Worm (Caenorhabditis elegans) whole organism, mixed stage, embryonic: ENCODE measurements around the gene C50C3.1.
A peak's percentile ranks its signal among the peaks of the same experiment; 100 is the strongest.

Experiments
- M03D4.4 ChIP-seq: sonication (generic microtip); optimal IDR thresholded peaks from 2 replicates; lab custom pipeline; 2017; ENCODE audit warnings: mild to moderate bottlenecking, missing genetic modification characterization, missing compliant biosample characterization
- bed-3 ChIP-seq: fragments of 200-800 bp; sonication (Bioruptor generic); optimal IDR thresholded peaks from 3 replicates; lab custom pipeline; 2018; ENCODE audit warnings: mild to moderate bottlenecking, missing genetic modification characterization, moderate library complexity, missing compliant biosample characterization
- blmp-1 ChIP-seq: fragments of 150-350 bp; optimal IDR thresholded peaks from 2 replicates; lab custom pipeline; 2014; ENCODE audit warnings: missing biosample characterization, missing genetic modification characterization
- ceh-43 ChIP-seq: fragments of 200-800 bp; sonication (Bioruptor generic); optimal IDR thresholded peaks from 2 replicates; lab custom pipeline; 2018; ENCODE audit warnings: mild to moderate bottlenecking, missing genetic modification characterization, moderate library complexity, missing compliant biosample characterization
- ces-1 ChIP-seq: fragments of 150-350 bp; optimal IDR thresholded peaks from 2 replicates; lab custom pipeline; 2014; ENCODE audit warnings: missing biosample characterization, missing genetic modification reagents, missing genetic modification characterization
- cnd-1 ChIP-seq: fragments of 200-800 bp; sonication (Bioruptor generic); optimal IDR thresholded peaks from 2 replicates; lab custom pipeline; 2018; ENCODE audit warnings: mild to moderate bottlenecking, missing genetic modification characterization, missing compliant biosample characterization
- drap-1 ChIP-seq: fragments of 200-800 bp; sonication (Bioruptor generic); optimal IDR thresholded peaks from 3 replicates; lab custom pipeline; 2018; ENCODE audit warnings: mild to moderate bottlenecking, missing genetic modification characterization, missing compliant biosample characterization
- elt-1 ChIP-seq: sonication (generic microtip); optimal IDR thresholded peaks from 2 replicates; lab custom pipeline; 2017; ENCODE audit warnings: missing genetic modification characterization, mild to moderate bottlenecking, missing compliant biosample characterization, antibody characterized with exemption, moderate library complexity, borderline replicate concordance; ENCODE audit not compliant: insufficient read depth
- elt-3 ChIP-seq: fragments of 150-350 bp; optimal IDR thresholded peaks from 2 replicates; lab custom pipeline; 2014; ENCODE audit warnings: missing biosample characterization, missing genetic modification characterization
- flh-1 ChIP-seq: fragments of 200-800 bp; sonication (Bioruptor generic); optimal IDR thresholded peaks from 2 replicates; lab custom pipeline; 2018; ENCODE audit warnings: mild to moderate bottlenecking, missing genetic modification characterization, moderate library complexity, missing compliant biosample characterization
- hlh-1 ChIP-seq: fragments of 150-350 bp; optimal IDR thresholded peaks from 2 replicates; lab custom pipeline; 2014; ENCODE audit warnings: missing biosample characterization, missing genetic modification reagents, missing genetic modification characterization
- lin-32 ChIP-seq: fragments of 200-800 bp; sonication (Bioruptor generic); optimal IDR thresholded peaks from 2 replicates; lab custom pipeline; 2018; ENCODE audit warnings: mild to moderate bottlenecking, missing genetic modification characterization, missing compliant biosample characterization
- lsy-2 ChIP-seq: fragments of 150-350 bp; optimal IDR thresholded peaks from 2 replicates; lab custom pipeline; 2014; ENCODE audit warnings: missing biosample characterization, missing genetic modification characterization
- mab-5 ChIP-seq: fragments of 150-350 bp; optimal IDR thresholded peaks from 2 replicates; lab custom pipeline; 2014; ENCODE audit warnings: missing biosample characterization, missing genetic modification characterization
- mep-1 ChIP-seq: fragments of 150-350 bp; optimal IDR thresholded peaks from 2 replicates; lab custom pipeline; 2017; ENCODE audit warnings: missing biosample characterization, missing genetic modification reagents, missing genetic modification characterization, inconsistent platforms
- mls-2 ChIP-seq: sonication (generic microtip); optimal IDR thresholded peaks from 2 replicates; lab custom pipeline; 2016; ENCODE audit warnings: mild to moderate bottlenecking, missing genetic modification characterization, moderate library complexity, missing compliant biosample characterization
- nhr-12 ChIP-seq: fragments of 150-350 bp; optimal IDR thresholded peaks from 2 replicates; lab custom pipeline; 2014; ENCODE audit warnings: missing biosample characterization, missing genetic modification characterization
- nhr-2 ChIP-seq: fragments of 150-350 bp; optimal IDR thresholded peaks from 2 replicates; lab custom pipeline; 2014; ENCODE audit warnings: missing biosample characterization, missing genetic modification characterization
- nhr-28 ChIP-seq: fragments of 150-350 bp; optimal IDR thresholded peaks from 2 replicates; lab custom pipeline; 2014; ENCODE audit warnings: missing biosample characterization, missing genetic modification characterization
- nhr-76 ChIP-seq: sonication (generic microtip); optimal IDR thresholded peaks from 2 replicates; lab custom pipeline; 2017; ENCODE audit warnings: missing biosample characterization, missing genetic modification characterization
- pha-4 ChIP-seq: fragments of 150-350 bp; optimal IDR thresholded peaks from 2 replicates; lab custom pipeline; 2018; ENCODE audit warnings: missing biosample characterization, missing genetic modification reagents, missing genetic modification characterization
- sem-2 ChIP-seq: fragments of 200-800 bp; sonication (Bioruptor generic); optimal IDR thresholded peaks from 2 replicates; lab custom pipeline; 2018; ENCODE audit warnings: mild to moderate bottlenecking, missing genetic modification characterization, missing compliant biosample characterization
- sptf-1 ChIP-seq: sonication (generic microtip); optimal IDR thresholded peaks from 2 replicates; lab custom pipeline; 2017; ENCODE audit warnings: mild to moderate bottlenecking, missing genetic modification characterization, moderate library complexity, missing compliant biosample characterization
- tbx-8 ChIP-seq: fragments of 200-800 bp; sonication (Bioruptor generic); optimal IDR thresholded peaks from 2 replicates; lab custom pipeline; 2018; ENCODE audit warnings: mild to moderate bottlenecking, missing genetic modification characterization, moderate library complexity, missing compliant biosample characterization
- unc-120 ChIP-seq: sonication (generic microtip); optimal IDR thresholded peaks from 2 replicates; lab custom pipeline; 2017; ENCODE audit warnings: missing genetic modification characterization, missing compliant biosample characterization; ENCODE audit not compliant: poor library complexity, severe bottlenecking
- unc-39 ChIP-seq: fragments of 150-350 bp; optimal IDR thresholded peaks from 2 replicates; lab custom pipeline; 2014; ENCODE audit warnings: missing biosample characterization, missing genetic modification characterization
- unc-62 ChIP-seq: fragments of 150-350 bp; optimal IDR thresholded peaks from 2 replicates; lab custom pipeline; 2014; ENCODE audit warnings: missing biosample characterization, missing genetic modification reagents, missing genetic modification characterization
- zip-8 ChIP-seq: fragments of 150-350 bp; optimal IDR thresholded peaks from 2 replicates; lab custom pipeline; 2014; ENCODE audit warnings: missing biosample characterization, missing genetic modification characterization
- ztf-11 ChIP-seq: fragments of 150-350 bp; optimal IDR thresholded peaks from 2 replicates; lab custom pipeline; 2014; ENCODE audit warnings: missing biosample characterization, missing genetic modification characterization

C50C3.1 gene

ce11 chrIII:8164771-8165170 is 27.0 kb upstream of the C50C3.1 start:
- no peak for TF ChIP-seq nhr-12
- no peak for TF ChIP-seq unc-120 (tag; lab: Kevin White, UChicago)
- no peak for TF ChIP-seq nhr-28
- TF ChIP-seq sem-2 (GFP tag; lab: Kevin White, UChicago) = no peak
- no peak for TF ChIP-seq blmp-1
- no peak for TF ChIP-seq cnd-1 (tag; lab: Kevin White, UChicago)
- TF ChIP-seq nhr-76 = no peak
- no peak for TF ChIP-seq lsy-2
- TF ChIP-seq mep-1 (tag; lab: Kevin White, UChicago) = no peak
- TF ChIP-seq zip-8 (tag; lab: Kevin White, UChicago) = no peak
- no peak for TF ChIP-seq elt-3
- TF ChIP-seq pha-4 (tag; lab: Kevin White, UChicago) = no peak
- no peak for TF ChIP-seq unc-39 (tag; lab: Kevin White, UChicago)
- TF ChIP-seq elt-1 (tag; lab: Kevin White, UChicago) = no peak
- TF ChIP-seq nhr-2 = no peak
- TF ChIP-seq ztf-11 = no peak
- no peak for TF ChIP-seq flh-1

DNA sequence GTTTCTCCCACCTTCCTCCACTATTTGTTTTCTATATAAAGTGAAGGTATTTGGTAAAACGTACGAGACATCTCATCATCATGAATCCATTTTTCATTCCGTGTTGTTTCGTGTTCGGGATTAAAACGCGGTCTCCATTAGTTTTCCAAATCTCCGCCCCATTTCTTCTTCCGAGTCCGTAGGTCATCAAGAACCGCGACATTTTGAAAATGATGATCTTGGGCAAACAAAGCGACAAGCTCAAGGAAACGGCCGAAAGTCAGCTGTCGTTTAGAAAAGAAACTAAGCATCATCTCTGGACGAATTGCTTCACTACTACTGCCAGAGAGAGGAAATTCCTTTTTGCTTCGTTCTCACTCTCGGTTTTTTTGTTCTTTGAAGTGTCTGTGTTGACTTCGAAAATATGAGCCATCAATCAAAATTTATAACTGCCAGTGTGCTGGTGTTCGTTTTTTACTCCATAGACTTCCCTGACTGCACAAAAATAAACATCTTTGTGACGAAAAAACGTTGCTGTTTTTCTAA is 19.1 kb upstream of the C50C3.1 start:
- peak; percentile 50 for TF ChIP-seq hlh-1 (tag; lab: Kevin White, UChicago)
- no peak for TF ChIP-seq tbx-8
- no peak for TF ChIP-seq lsy-2
- no peak for TF ChIP-seq drap-1 (GFP tag; lab: Kevin White, UChicago)
- TF ChIP-seq nhr-76 = no peak
- no peak for TF ChIP-seq flh-1
- no peak for TF ChIP-seq unc-39 (tag; lab: Kevin White, UChicago)
- no peak for TF ChIP-seq nhr-2

DNA sequence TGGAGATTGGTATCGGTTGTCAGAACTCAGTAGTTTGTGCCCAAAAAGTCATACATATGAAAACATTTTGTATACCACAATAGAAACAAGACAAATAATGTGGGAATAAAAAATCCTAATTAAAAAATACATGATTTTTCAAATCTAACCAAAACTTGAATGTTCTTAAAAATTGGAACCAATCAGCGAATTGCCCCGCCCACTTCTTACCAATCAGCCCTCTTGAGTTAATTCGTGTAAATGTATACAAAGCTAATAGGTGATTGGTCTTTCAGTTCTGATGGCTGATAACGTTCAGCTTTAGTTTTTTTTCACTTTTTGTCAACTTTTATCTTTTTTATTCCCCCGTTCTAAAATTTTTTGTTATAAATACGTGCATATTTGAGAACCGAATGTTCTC is 16.5 kb upstream of the C50C3.1 start:
- TF ChIP-seq nhr-28 = no peak
- no peak for TF ChIP-seq lin-32 (GFP tag; lab: Kevin White, UChicago)
- no peak for TF ChIP-seq ces-1
- TF ChIP-seq tbx-8 = no peak
- no peak for TF ChIP-seq M03D4.4 (tag; lab: Kevin White, UChicago)
- TF ChIP-seq drap-1 (GFP tag; lab: Kevin White, UChicago) = no peak
- TF ChIP-seq blmp-1 = no peak
- no peak for TF ChIP-seq lsy-2
- no peak for TF ChIP-seq bed-3 (GFP tag; lab: Kevin White, UChicago)
- no peak for TF ChIP-seq unc-120 (tag; lab: Kevin White, UChicago)
- no peak for TF ChIP-seq nhr-76
- no peak for TF ChIP-seq zip-8 (tag; lab: Kevin White, UChicago)
- TF ChIP-seq nhr-2 = no peak
- no peak for TF ChIP-seq cnd-1 (tag; lab: Kevin White, UChicago)
- no peak for TF ChIP-seq unc-62 (GFP tag; lab: Kevin White, UChicago)

- TF ChIP-seq sptf-1 (no peak), hlh-1 (tag; lab: Kevin White, UChicago) (no peak), pha-4 (tag; lab: Kevin White, UChicago) (no peak), unc-39 (tag; lab: Kevin White, UChicago) (no peak), M03D4.4 (tag; lab: Kevin White, UChicago) (no peak), tbx-8 (no peak), ztf-11 (no peak)
These were observed 15.5 kb upstream of the C50C3.1 start, which contains the start of gene C50C3.12 for ce11 chrIII:8176265-8176664. C50C3.12 (plus strand) TSS chrIII:8176565.

DNA sequence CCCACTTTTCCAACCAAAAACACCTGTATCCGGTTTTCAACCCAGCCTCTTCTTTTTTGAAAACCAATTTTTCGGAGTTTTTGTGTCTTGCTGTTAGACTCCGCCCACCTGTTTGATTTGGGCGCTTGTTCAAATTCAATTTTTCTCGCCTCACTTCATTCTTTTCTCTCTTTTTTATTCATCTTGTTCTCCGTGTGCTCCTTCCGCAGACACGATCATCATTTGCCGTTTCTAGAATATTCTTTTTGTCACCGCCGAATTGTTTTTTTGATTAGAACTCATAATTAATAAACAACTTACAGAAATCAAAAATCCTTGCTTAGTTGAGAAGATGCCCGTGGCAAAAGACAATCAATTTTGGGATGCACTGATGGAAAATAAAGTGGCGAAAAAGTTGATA is 12.9 kb upstream of the C50C3.1 start, which contains the start of gene C50C3.5:
Gene C50C3.5, plus strand, starts transcription at position 301 of the 400 bp plus-strand sequence.
- no peak for TF ChIP-seq mep-1 (tag; lab: Kevin White, UChicago)

DNA sequence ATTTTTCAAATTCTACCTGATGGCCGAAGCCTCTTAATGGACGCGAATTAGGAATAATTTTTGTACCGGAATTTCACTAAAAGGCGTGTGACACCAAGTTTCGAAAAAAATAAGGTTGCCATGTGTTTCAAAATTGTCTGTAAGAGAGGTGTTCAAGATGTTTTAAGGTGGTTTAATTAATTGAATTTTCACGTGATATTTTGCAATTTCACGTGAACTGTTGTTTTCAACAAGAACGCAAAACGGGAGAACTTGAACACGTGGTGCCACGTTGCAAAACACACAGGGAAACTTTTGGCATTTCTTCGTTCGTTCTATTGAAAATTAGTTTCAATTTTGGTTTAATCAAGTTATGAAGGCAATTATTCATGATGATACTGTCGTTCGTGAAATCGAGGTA is 10.2 kb upstream of the C50C3.1 start, which contains the start of gene spc-2:
Gene spc-2, plus strand, starts transcription at position 301 of the 400 bp plus-strand sequence.
- TF ChIP-seq unc-39 (tag; lab: Kevin White, UChicago) (no peak), ceh-43 (GFP tag; lab: Kevin White, UChicago) (no peak), mab-5 (tag; lab: Kevin White, UChicago) (no peak), mls-2 (tag; lab: Kevin White, UChicago) (no peak)
- TF ChIP-seq, all 35 proteins: peak for 0
